Worm (Caenorhabditis elegans): ENCODE data around the gene F22B8.3.

DNA sequence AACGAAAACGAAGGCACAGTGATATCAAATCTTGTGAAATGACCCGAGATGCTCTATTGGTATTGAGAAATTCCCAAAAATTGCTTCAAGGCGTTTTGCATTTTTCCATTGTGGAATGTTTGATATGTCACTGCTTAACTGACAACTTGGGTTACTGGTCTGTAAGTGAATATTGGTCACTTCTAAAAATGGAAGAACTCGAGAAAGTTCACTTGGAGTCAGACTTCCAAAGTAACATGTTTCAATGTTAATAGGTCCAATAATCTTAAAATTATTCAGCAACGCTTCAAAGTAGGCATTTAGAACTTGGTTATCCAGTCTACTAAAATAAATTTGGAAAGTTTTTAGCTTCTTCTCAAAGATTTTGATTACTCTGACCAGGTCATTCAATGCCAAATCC, 41.9 kb downstream of the F22B8.3 start, which contains the start of gene fbxa-144:
- no peak for TF ChIP-seq F26F4.8 (GFP tag; conservative IDR thresholded peaks at IDR 0.05)
- TF ChIP-seq nhr-10 (tag; optimal IDR thresholded peaks at IDR 0.05), result no peak
- TF ChIP-seq daf-12 (tag; optimal IDR thresholded peaks at IDR 0.05), result no peak
- TF ChIP-seq mxl-3 (GFP tag; optimal IDR thresholded peaks at IDR 0.05), result no peak
- TF ChIP-seq ZK546.5 (tag; optimal IDR thresholded peaks at IDR 0.05), result no peak
- no peak for TF ChIP-seq fkh-10 (GFP tag; optimal IDR thresholded peaks at IDR 0.05)
- TF ChIP-seq zag-1 (tag; optimal IDR thresholded peaks at IDR 0.05), result no peak
- TF ChIP-seq ama-1 (optimal IDR thresholded peaks at IDR 0.05), result no peak

Data from whole organism, L4 larva.